ENCODE assay signal across 4 worm cellular contexts in the genomic region with DNA sequence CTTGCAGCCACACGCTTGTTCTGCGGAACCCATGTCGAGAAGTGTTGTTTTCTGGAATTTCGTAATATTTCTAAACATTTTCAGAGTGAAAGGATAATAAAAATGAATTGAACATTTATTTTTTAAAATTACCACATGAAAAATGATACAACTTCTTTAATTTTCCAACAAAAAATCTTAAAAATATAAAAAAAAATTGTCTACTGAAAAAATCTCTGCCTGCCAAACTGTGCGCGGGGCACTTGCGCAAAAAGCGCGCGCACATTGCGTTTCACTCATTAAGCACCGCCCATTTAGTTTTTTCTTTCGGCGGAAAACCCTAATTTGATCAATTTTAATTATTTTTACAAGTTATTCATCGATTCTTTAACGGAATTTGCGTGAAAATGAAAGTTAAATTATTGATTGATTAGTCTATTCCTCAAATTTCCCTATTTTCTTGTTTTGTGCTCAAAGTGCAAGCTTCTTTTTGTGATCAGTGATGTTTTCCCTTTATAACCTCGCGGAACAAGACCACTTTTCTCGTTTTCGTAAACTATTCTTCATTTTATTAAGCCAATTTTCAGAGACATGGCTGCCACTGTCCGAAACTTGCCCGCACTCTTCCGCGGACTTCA.
A peak's percentile ranks its signal among the peaks of the same experiment; 100 is the strongest.
TF ChIP-seq lines count a peak whose summit lies in the region.

A gene (minus strand): TSS at position 51 of the 617 bp plus-strand sequence.
A gene (plus strand): TSS at position 567 of the 617 bp plus-strand sequence.

TF ChIP-seq in whole organism, L2 larva, 48 proteins besides CTCF, POLR2A, EP300 and RAD21 (continued from another document):
- peak; percentile 87 for TF ChIP-seq sma-9 (GFP tag; optimal IDR thresholded peaks at IDR 0.05; lab: Kevin White, UChicago)
- TF ChIP-seq sma-9 (tag; optimal IDR thresholded peaks at IDR 0.05; lab: Kevin White, UChicago) = no peak
- TF ChIP-seq blmp-1 (tag; optimal IDR thresholded peaks at IDR 0.05; lab: Kevin White, UChicago; ENCODE audit: insufficient read depth) = peak; percentile 39
- no peak for TF ChIP-seq aly-2 (tag; optimal IDR thresholded peaks at IDR 0.05; lab: Kevin White, UChicago)
- TF ChIP-seq lsy-2 (tag; optimal IDR thresholded peaks at IDR 0.05; lab: Kevin White, UChicago) = peak; percentile 20 to 85
- TF ChIP-seq sma-3 (GFP tag; optimal IDR thresholded peaks at IDR 0.05; lab: Kevin White, UChicago) = peak; percentile 85
- TF ChIP-seq elt-3 (tag; optimal IDR thresholded peaks at IDR 0.05; lab: Kevin White, UChicago) = no peak
- peak; percentile 70 for TF ChIP-seq nhr-25 (tag; optimal IDR thresholded peaks at IDR 0.05; lab: Kevin White, UChicago)

TF ChIP-seq in whole organism, L4 larva, 104 proteins besides CTCF, POLR2A, EP300 and RAD21 (continued from another document and continues in another):
- TF ChIP-seq ZK337.2 (GFP tag; IDR thresholded peaks at IDR 0.05; lab: Robert Waterston, UW) = no peak
- no peak for TF ChIP-seq Y5F2A.4 (GFP tag; optimal IDR thresholded peaks at IDR 0.05; lab: Kevin White, UChicago)
- TF ChIP-seq ceh-32 (tag; optimal IDR thresholded peaks at IDR 0.05; lab: Kevin White, UChicago; ENCODE audit: poor library complexity) = no peak
- TF ChIP-seq ztf-11 (tag; optimal IDR thresholded peaks at IDR 0.05; lab: Kevin White, UChicago) = no peak
- peak; percentile 42 for TF ChIP-seq nhr-10 (tag; optimal IDR thresholded peaks at IDR 0.05; lab: Kevin White, UChicago)
- peak; percentile 67 for TF ChIP-seq hlh-11 (tag; optimal IDR thresholded peaks at IDR 0.05; lab: Kevin White, UChicago)
- TF ChIP-seq T20F7.1 (GFP tag; optimal IDR thresholded peaks at IDR 0.05; lab: Kevin White, UChicago) = peak; percentile 64
- peak; percentile 76 for TF ChIP-seq dpl-1 (GFP tag; optimal IDR thresholded peaks at IDR 0.05; lab: Kevin White, UChicago)
- TF ChIP-seq unc-130 (GFP tag; optimal IDR thresholded peaks at IDR 0.05; lab: Kevin White, UChicago) = peak; percentile 53
- TF ChIP-seq hmg-1.1 (GFP tag; IDR thresholded peaks at IDR 0.05; lab: Robert Waterston, UW) = peak; percentile 80
- TF ChIP-seq vab-7 (GFP tag; IDR thresholded peaks at IDR 0.05; lab: Robert Waterston, UW) = peak; percentile 73
- TF ChIP-seq egl-43 (GFP tag; IDR thresholded peaks at IDR 0.05; lab: Robert Waterston, UW) = 0 out of 2 replicates have a peak, but pooled peaks have one; percentile 57
- no peak for TF ChIP-seq egl-27 (tag; optimal IDR thresholded peaks at IDR 0.05; lab: Kevin White, UChicago)
- no peak for TF ChIP-seq ZK546.5 (tag; optimal IDR thresholded peaks at IDR 0.05; lab: Kevin White, UChicago)
- TF ChIP-seq daf-19 (GFP tag; conservative IDR thresholded peaks at IDR 0.05; lab: Robert Waterston, UW) = 0 out of 2 replicates have a peak, but pooled peaks have one; percentile 48
- TF ChIP-seq zip-2 (tag; optimal IDR thresholded peaks at IDR 0.05; lab: Kevin White, UChicago) = no peak
- no peak for TF ChIP-seq snpc-4 (tag; optimal IDR thresholded peaks at IDR 0.05; lab: Kevin White, UChicago)
- no peak for TF ChIP-seq nhr-237 (tag; optimal IDR thresholded peaks at IDR 0.05; lab: Kevin White, UChicago)
- no peak for TF ChIP-seq sdz-12 (GFP tag; optimal IDR thresholded peaks at IDR 0.05; lab: Kevin White, UChicago)
- no peak for TF ChIP-seq nhr-25 (tag; optimal IDR thresholded peaks at IDR 0.05; lab: Kevin White, UChicago; ENCODE audit: borderline replicate concordance, insufficient read depth)
- no peak for TF ChIP-seq mxl-3 (GFP tag; optimal IDR thresholded peaks at IDR 0.05; lab: Kevin White, UChicago)
- peak; percentile 87 for TF ChIP-seq mep-1 (tag; optimal IDR thresholded peaks at IDR 0.05; lab: Kevin White, UChicago)
- no peak for TF ChIP-seq nhr-76 (tag; optimal IDR thresholded peaks at IDR 0.05; lab: Kevin White, UChicago)
- no peak for TF ChIP-seq Y48G9A.11 (GFP tag; IDR thresholded peaks at IDR 0.05; lab: Robert Waterston, UW)
- TF ChIP-seq nhr-42 (GFP tag; IDR thresholded peaks at IDR 0.05; lab: Robert Waterston, UW) = 0 out of 2 replicates have a peak, but pooled peaks have one; percentile 46
- peak; percentile 27 for TF ChIP-seq nhr-28 (tag; optimal IDR thresholded peaks at IDR 0.05; lab: Kevin White, UChicago)
- TF ChIP-seq zip-11 (GFP tag; IDR thresholded peaks at IDR 0.05; lab: Robert Waterston, UW) = no peak
- TF ChIP-seq ctbp-1 (GFP tag; IDR thresholded peaks at IDR 0.05; lab: Robert Waterston, UW) = peak; percentile 58
- no peak for TF ChIP-seq ceh-82 (tag; optimal IDR thresholded peaks at IDR 0.05; lab: Kevin White, UChicago)
- no peak for TF ChIP-seq cey-2 (tag; optimal IDR thresholded peaks at IDR 0.05; lab: Kevin White, UChicago; ENCODE audit: borderline replicate concordance, insufficient read depth)
- TF ChIP-seq rbr-2 (tag; optimal IDR thresholded peaks at IDR 0.05; lab: Kevin White, UChicago) = peak; percentile 75
- no peak for TF ChIP-seq madf-5 (GFP tag; IDR thresholded peaks at IDR 0.05; lab: Robert Waterston, UW)
- peak; percentile 48 for TF ChIP-seq nhr-6 (tag; optimal IDR thresholded peaks at IDR 0.05; lab: Kevin White, UChicago)
- TF ChIP-seq mxl-2 (GFP tag; conservative IDR thresholded peaks at IDR 0.05; lab: Robert Waterston, UW) = no peak
- no peak for TF ChIP-seq jun-1 (tag; optimal IDR thresholded peaks at IDR 0.05; lab: Kevin White, UChicago)
- TF ChIP-seq F10B5.3 (tag; optimal IDR thresholded peaks at IDR 0.05; lab: Kevin White, UChicago) = peak; percentile 14
- TF ChIP-seq lin-15B (tag; optimal IDR thresholded peaks at IDR 0.05; lab: Kevin White, UChicago) = no peak
- TF ChIP-seq daf-8 (GFP tag; IDR thresholded peaks at IDR 0.05; lab: Robert Waterston, UW) = no peak

TF ChIP-seq in whole organism, late embryonic, 69 proteins besides CTCF, POLR2A, EP300 and RAD21 (continued from another document and continues in another):
- TF ChIP-seq ahr-1 (tag; optimal IDR thresholded peaks at IDR 0.05; lab: Kevin White, UChicago) (peak; percentile 84), tbx-7 (tag; optimal IDR thresholded peaks at IDR 0.05; lab: Kevin White, UChicago) (peak; percentile 53), zip-5 (tag; optimal IDR thresholded peaks at IDR 0.05; lab: Kevin White, UChicago) (peak; percentile 90), ceh-19 (GFP tag; optimal IDR thresholded peaks at IDR 0.05; lab: Kevin White, UChicago) (peak; percentile 92), fax-1 (tag; optimal IDR thresholded peaks at IDR 0.05; lab: Kevin White, UChicago) (peak; percentile 93), unc-3 (GFP tag; conservative IDR thresholded peaks at IDR 0.05; lab: Robert Waterston, UW) (peak; percentile 83), unc-3 (tag; optimal IDR thresholded peaks at IDR 0.05; lab: Kevin White, UChicago) (peak; percentile 87), ceh-6 (GFP tag; optimal IDR thresholded peaks at IDR 0.05; lab: Kevin White, UChicago) (peak; percentile 73), pat-9 (tag; optimal IDR thresholded peaks at IDR 0.05; lab: Kevin White, UChicago) (peak; percentile 94), ceh-48 (tag; optimal IDR thresholded peaks at IDR 0.05; lab: Kevin White, UChicago) (peak; percentile 67), ceh-24 (tag; optimal IDR thresholded peaks at IDR 0.05; lab: Kevin White, UChicago) (peak; percentile 82), fkh-6 (tag; optimal IDR thresholded peaks at IDR 0.05; lab: Kevin White, UChicago) (peak; percentile 84), sox-4 (tag; optimal IDR thresholded peaks at IDR 0.05; lab: Kevin White, UChicago) (peak; percentile 95), K09A11.1 (tag; optimal IDR thresholded peaks at IDR 0.05; lab: Kevin White, UChicago; ENCODE audit: insufficient read depth) (peak; percentile 90), lin-11 (tag; optimal IDR thresholded peaks at IDR 0.05; lab: Kevin White, UChicago) (peak; percentile 85), pag-3 (tag; optimal IDR thresholded peaks at IDR 0.05; lab: Kevin White, UChicago; ENCODE audit: borderline replicate concordance) (peak; percentile 64), eyg-1 (tag; optimal IDR thresholded peaks at IDR 0.05; lab: Kevin White, UChicago) (peak; percentile 93), npax-4 (tag; optimal IDR thresholded peaks at IDR 0.05; lab: Kevin White, UChicago) (peak; percentile 89), che-1 (tag; optimal IDR thresholded peaks at IDR 0.05; lab: Kevin White, UChicago) (peak; percentile 89), fkh-10 (GFP tag; optimal IDR thresholded peaks at IDR 0.05; lab: Kevin White, UChicago) (no peak), unc-55 (GFP tag; optimal IDR thresholded peaks at IDR 0.05; lab: Kevin White, UChicago) (no peak), C38D4.7 (GFP tag; optimal IDR thresholded peaks at IDR 0.05; lab: Kevin White, UChicago) (peak; percentile 89), pha-2 (tag; optimal IDR thresholded peaks at IDR 0.05; lab: Kevin White, UChicago) (peak; percentile 91), ceh-45 (GFP tag; IDR thresholded peaks at IDR 0.05; lab: Robert Waterston, UW) (peak; percentile 75), hlh-6 (tag; optimal IDR thresholded peaks at IDR 0.05; lab: Kevin White, UChicago) (peak; percentile 82), madf-2 (tag; optimal IDR thresholded peaks at IDR 0.05; lab: Kevin White, UChicago) (peak; percentile 87), hlh-8 (tag; optimal IDR thresholded peaks at IDR 0.05; lab: Kevin White, UChicago) (peak; percentile 92), pax-1 (tag; optimal IDR thresholded peaks at IDR 0.05; lab: Kevin White, UChicago) (peak; percentile 15), F13H6.1 (tag; optimal IDR thresholded peaks at IDR 0.05; lab: Kevin White, UChicago) (peak; percentile 93), ceh-30 (tag; optimal IDR thresholded peaks at IDR 0.05; lab: Kevin White, UChicago) (peak; percentile 77), dve-1 (tag; optimal IDR thresholded peaks at IDR 0.05; lab: Kevin White, UChicago) (no peak), hlh-30 (tag; optimal IDR thresholded peaks at IDR 0.05; lab: Kevin White, UChicago; ENCODE audit: insufficient read depth) (no peak), hlh-15 (tag; optimal IDR thresholded peaks at IDR 0.05; lab: Kevin White, UChicago) (peak; percentile 85), C08G9.2 (tag; optimal IDR thresholded peaks at IDR 0.05; lab: Kevin White, UChicago) (peak; percentile 75), elt-2 (tag; optimal IDR thresholded peaks at IDR 0.05; lab: Kevin White, UChicago) (peak; percentile 98), ref-2 (tag; optimal IDR thresholded peaks at IDR 0.05; lab: Kevin White, UChicago) (peak; percentile 89), ceh-22 (tag; optimal IDR thresholded peaks at IDR 0.05; lab: Kevin White, UChicago) (no peak), T23F11.4 (GFP tag; optimal IDR thresholded peaks at IDR 0.05; lab: Kevin White, UChicago) (peak; percentile 80), pha-4 (tag; optimal IDR thresholded peaks at IDR 0.05; lab: Kevin White, UChicago) (no peak), ceh-2 (tag; optimal IDR thresholded peaks at IDR 0.05; lab: Kevin White, UChicago) (peak; percentile 96), ttx-3 (tag; optimal IDR thresholded peaks at IDR 0.05; lab: Kevin White, UChicago) (peak; percentile 95)

TF ChIP-seq in whole organism, mixed stage, embryonic, 35 proteins besides CTCF, POLR2A, EP300 and RAD21 (continued from another document):
- TF ChIP-seq zip-8 (tag; optimal IDR thresholded peaks at IDR 0.05; lab: Kevin White, UChicago) (no peak), lin-32 (GFP tag; optimal IDR thresholded peaks at IDR 0.05; lab: Kevin White, UChicago) (peak; percentile 36), pha-4 (tag; optimal IDR thresholded peaks at IDR 0.05; lab: Kevin White, UChicago) (no peak), unc-39 (tag; optimal IDR thresholded peaks at IDR 0.05; lab: Kevin White, UChicago) (no peak), elt-1 (tag; optimal IDR thresholded peaks at IDR 0.05; lab: Kevin White, UChicago; ENCODE audit: borderline replicate concordance, insufficient read depth) (peak; percentile 35), ceh-83 (GFP tag; optimal IDR thresholded peaks at IDR 0.05; lab: Kevin White, UChicago) (peak; percentile 94), snpc-4 (tag; optimal IDR thresholded peaks at IDR 0.05; lab: Kevin White, UChicago) (no peak), nhr-237 (tag; optimal IDR thresholded peaks at IDR 0.05; lab: Kevin White, UChicago) (peak; percentile 24), ztf-11 (tag; optimal IDR thresholded peaks at IDR 0.05; lab: Kevin White, UChicago) (peak; percentile 67)
